Worm (Caenorhabditis elegans) whole organism, early embryonic: ENCODE results near the gene math-20.
"Not testable (repeated sequence)": the region's sequence is repeated elsewhere in the genome, so short reads cannot be mapped to it uniquely, and the experiment has no call there.

Experiments
- B0310.2 ChIP-seq: sonication (generic microtip); optimal IDR thresholded peaks from 2 replicates; lab custom pipeline; 2016; ENCODE audit warnings: mild to moderate bottlenecking, missing genetic modification characterization, missing compliant biosample characterization
- F13C5.2 ChIP-seq: sonication (generic microtip); optimal IDR thresholded peaks from 2 replicates; lab custom pipeline; 2017; ENCODE audit warnings: mild to moderate bottlenecking, missing genetic modification characterization, inconsistent platforms, missing compliant biosample characterization
- aly-1 ChIP-seq: sonication (generic microtip); optimal IDR thresholded peaks from 2 replicates; lab custom pipeline; 2016; ENCODE audit warnings: missing genetic modification characterization, missing compliant biosample characterization
- ama-1 ChIP-seq: fragments of 150-350 bp; optimal IDR thresholded peaks from 2 replicates; lab custom pipeline; 2014
- ceh-13 ChIP-seq: fragments of 200-800 bp; sonication (Bioruptor generic); optimal IDR thresholded peaks from 2 replicates; lab custom pipeline; 2018; ENCODE audit warnings: mild to moderate bottlenecking, missing genetic modification characterization, missing compliant biosample characterization
- ceh-36 ChIP-seq: sonication (generic microtip); optimal IDR thresholded peaks from 2 replicates; lab custom pipeline; 2016; ENCODE audit warnings: missing genetic modification characterization, inconsistent platforms, missing compliant biosample characterization
- ets-7 ChIP-seq: sonication (generic microtip); optimal IDR thresholded peaks from 2 replicates; lab custom pipeline; 2016; ENCODE audit warnings: missing genotype, missing genetic modification characterization, missing compliant biosample characterization
- flt-1 ChIP-seq: fragments of 200-800 bp; sonication (Bioruptor generic); IDR thresholded peaks from 2 replicates; pipeline ENCODE4 v1.3.6; 2022; ENCODE audit warnings: missing genetic modification characterization, missing compliant biosample characterization
- hmbx-1 ChIP-seq: sonication (generic microtip); optimal IDR thresholded peaks from 2 replicates; lab custom pipeline; 2016; ENCODE audit warnings: mild to moderate bottlenecking, missing genetic modification characterization, missing compliant biosample characterization
- hmg-4 ChIP-seq: fragments of 200-800 bp; sonication (Bioruptor generic); optimal IDR thresholded peaks from 2 replicates; lab custom pipeline; 2018; ENCODE audit warnings: mild to moderate bottlenecking, missing genetic modification characterization, missing compliant biosample characterization
- hnd-1 ChIP-seq: sonication (generic microtip); optimal IDR thresholded peaks from 2 replicates; lab custom pipeline; 2016; ENCODE audit warnings: missing genetic modification characterization, missing compliant biosample characterization
- pes-1 ChIP-seq: fragments of 200-800 bp; sonication (Bioruptor generic); IDR thresholded peaks from 2 replicates; pipeline ENCODE4 v1.3.6; 2022; ENCODE audit warnings: missing genetic modification reagents, missing genetic modification characterization, missing compliant biosample characterization
- scrt-1 ChIP-seq: fragments of 200-800 bp; sonication (Bioruptor generic); IDR thresholded peaks from 2 replicates; pipeline ENCODE4 v1.3.6; 2022; ENCODE audit warnings: missing genetic modification characterization, missing compliant biosample characterization
- sea-1 ChIP-seq: fragments of 200-800 bp; sonication (Bioruptor generic); conservative IDR thresholded peaks from 2 replicates; pipeline ENCODE4 v1.3.6; 2022; ENCODE audit warnings: missing genetic modification characterization, missing compliant biosample characterization
- tbx-11 ChIP-seq: fragments of 200-800 bp; sonication (Bioruptor generic); IDR thresholded peaks from 2 replicates; pipeline ENCODE4 v1.3.6; 2022; ENCODE audit warnings: missing genetic modification characterization, missing compliant biosample characterization
- tbx-37 ChIP-seq: fragments of 200-800 bp; sonication (Bioruptor generic); conservative IDR thresholded peaks from 2 replicates; pipeline ENCODE4 v1.3.6; 2022; ENCODE audit warnings: missing genetic modification reagents, missing genetic modification characterization, missing compliant biosample characterization
- tra-4 ChIP-seq: sonication (generic microtip); optimal IDR thresholded peaks from 2 replicates; lab custom pipeline; 2017; ENCODE audit warnings: missing genetic modification characterization, missing compliant biosample characterization

Gene math-20

ce11 chrII:2028712-2029111 is 32.4 kb downstream of the math-20 start, which contains the start of gene bath-1:
bath-1 (minus strand) TSS chrII:2028812.
- TF ChIP-seq sea-1 (GFP tag; lab: Robert Waterston, UW) (no peak), pes-1 (GFP tag; lab: Robert Waterston, UW) (no peak), B0310.2 (tag; lab: Kevin White, UChicago) (no peak), ceh-36 (tag; lab: Kevin White, UChicago) (no peak), hmbx-1 (tag; lab: Kevin White, UChicago) (no peak), F13C5.2 (no peak)

- no peak for TF ChIP-seq sea-1 (GFP tag; lab: Robert Waterston, UW)
- no peak for TF ChIP-seq pes-1 (GFP tag; lab: Robert Waterston, UW)
- TF ChIP-seq ama-1, result no peak
- no peak for TF ChIP-seq ceh-13 (GFP tag; lab: Kevin White, UChicago)
- no peak for TF ChIP-seq hnd-1 (tag; lab: Kevin White, UChicago)
- no peak for TF ChIP-seq tbx-37 (GFP tag; lab: Robert Waterston, UW)
- no peak for TF ChIP-seq hmg-4 (GFP tag; lab: Kevin White, UChicago)
- no peak for TF ChIP-seq tra-4 (tag; lab: Kevin White, UChicago)
- no peak for TF ChIP-seq hmbx-1 (tag; lab: Kevin White, UChicago)
- TF ChIP-seq B0310.2 (tag; lab: Kevin White, UChicago), result no peak
- TF ChIP-seq ceh-36 (tag; lab: Kevin White, UChicago), result no peak
- no peak for TF ChIP-seq aly-1 (tag; lab: Kevin White, UChicago)
- no peak for TF ChIP-seq flt-1 (GFP tag; lab: Robert Waterston, UW)
- no peak for TF ChIP-seq scrt-1 (GFP tag; lab: Robert Waterston, UW)
- TF ChIP-seq ets-7 (tag; lab: Kevin White, UChicago), result no peak
These were observed 34.0 kb downstream of the math-20 start, which contains the start of gene bath-3 for ce11 chrII:2030367-2030766. bath-3 (minus strand) TSS chrII:2030467.

DNA sequence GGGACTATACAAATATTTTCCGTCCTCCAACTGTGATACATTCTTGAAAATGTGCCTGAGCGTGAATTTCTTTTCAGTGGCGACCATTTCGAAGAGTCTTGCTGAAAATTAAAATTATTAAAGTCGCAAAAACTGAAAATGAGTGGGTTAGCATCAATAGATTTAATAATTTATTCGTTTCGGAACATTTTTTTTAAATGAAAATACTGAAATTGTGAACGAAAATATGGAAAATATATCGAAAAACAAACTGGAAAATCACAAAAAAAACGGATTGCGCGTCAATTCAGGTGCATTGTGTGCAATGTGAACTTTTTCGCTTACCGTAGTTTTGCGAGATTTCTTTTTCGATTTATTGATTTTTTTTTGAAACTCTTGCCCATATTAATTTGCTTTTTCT is 35.5 kb downstream of the math-20 start, which contains the start of gene bath-5:
Gene bath-5 (minus strand): TSS at position 101 of the 400 bp plus-strand sequence.
- no peak for TF ChIP-seq ceh-13 (GFP tag; lab: Kevin White, UChicago)
- no peak for TF ChIP-seq pes-1 (GFP tag; lab: Robert Waterston, UW)
- TF ChIP-seq scrt-1 (GFP tag; lab: Robert Waterston, UW), result no peak
- TF ChIP-seq F13C5.2, result no peak
- TF ChIP-seq hmbx-1 (tag; lab: Kevin White, UChicago), result no peak
- no peak for TF ChIP-seq ets-7 (tag; lab: Kevin White, UChicago)
- no peak for TF ChIP-seq B0310.2 (tag; lab: Kevin White, UChicago)
- no peak for TF ChIP-seq tbx-37 (GFP tag; lab: Robert Waterston, UW)
- TF ChIP-seq ama-1, result no peak
- no peak for TF ChIP-seq tra-4 (tag; lab: Kevin White, UChicago)
- TF ChIP-seq ceh-36 (tag; lab: Kevin White, UChicago), result no peak
- TF ChIP-seq hnd-1 (tag; lab: Kevin White, UChicago), result no peak
- no peak for TF ChIP-seq tbx-11
- no peak for TF ChIP-seq aly-1 (tag; lab: Kevin White, UChicago)
- no peak for TF ChIP-seq sea-1 (GFP tag; lab: Robert Waterston, UW)

DNA sequence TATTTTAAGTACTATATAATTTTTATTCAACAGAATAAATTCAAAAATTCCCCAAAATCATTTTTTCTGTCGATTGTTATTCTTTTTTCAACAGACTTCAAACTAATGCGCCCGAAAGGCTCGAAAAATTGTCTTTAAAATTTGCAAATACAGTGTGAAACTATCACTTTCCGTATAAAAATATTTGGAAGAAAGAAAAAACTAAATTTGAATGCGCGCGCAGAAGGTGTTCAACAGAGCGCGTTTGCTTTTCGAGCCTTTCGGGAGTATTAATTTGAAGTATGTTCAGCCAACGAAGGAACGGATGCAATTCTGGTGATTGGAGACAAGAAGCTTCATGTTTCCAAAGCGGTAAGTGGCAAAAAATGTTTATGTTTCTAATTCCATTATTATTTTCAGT is 35.9 kb downstream of the math-20 start, which contains the start of gene btb-4:
Gene btb-4 (plus strand): TSS at position 35 of the 400 bp plus-strand sequence.
- not testable (repeated sequence) for TF ChIP-seq hmbx-1 (tag; lab: Kevin White, UChicago); tbx-11; ceh-13 (GFP tag; lab: Kevin White, UChicago)

DNA sequence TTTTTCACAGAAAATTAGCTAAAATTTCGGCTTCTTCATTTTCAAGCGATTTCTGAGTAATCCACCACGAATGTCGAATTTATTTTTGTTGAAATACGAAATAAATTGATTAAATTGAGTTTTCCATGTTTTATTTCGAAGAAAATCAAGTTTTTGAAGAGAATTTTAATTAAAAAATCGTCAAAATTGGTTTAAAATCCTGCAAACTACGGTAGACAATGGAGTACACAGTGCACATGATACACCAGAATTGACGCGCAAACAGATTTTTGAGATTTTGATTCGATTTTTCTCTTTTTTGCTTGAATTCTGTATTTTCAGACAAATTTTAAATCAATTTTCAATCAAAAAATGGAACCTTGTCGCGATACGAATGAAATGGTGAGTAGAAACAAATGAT is 36.9 kb downstream of the math-20 start, which contains the start of gene F59H6.14:
Gene F59H6.14 (plus strand): TSS at position 301 of the 400 bp plus-strand sequence.
- no peak for TF ChIP-seq ceh-13 (GFP tag; lab: Kevin White, UChicago)

ce11 chrII:2039288-2039687 is 43.0 kb downstream of the math-20 start, which contains the start of gene bath-19:
bath-19 (minus strand) TSS chrII:2039388.
- TF ChIP-seq pes-1 (GFP tag; lab: Robert Waterston, UW), result no peak
- TF ChIP-seq hmg-4 (GFP tag; lab: Kevin White, UChicago), result no peak
- TF ChIP-seq sea-1 (GFP tag; lab: Robert Waterston, UW), result no peak
- TF ChIP-seq ceh-36 (tag; lab: Kevin White, UChicago), result no peak
- TF ChIP-seq hnd-1 (tag; lab: Kevin White, UChicago), result no peak
- TF ChIP-seq ets-7 (tag; lab: Kevin White, UChicago), result no peak
- no peak for TF ChIP-seq ama-1
- no peak for TF ChIP-seq tbx-11
- TF ChIP-seq scrt-1 (GFP tag; lab: Robert Waterston, UW), result no peak
- no peak for TF ChIP-seq aly-1 (tag; lab: Kevin White, UChicago)
- TF ChIP-seq flt-1 (GFP tag; lab: Robert Waterston, UW), result no peak
- TF ChIP-seq B0310.2 (tag; lab: Kevin White, UChicago), result no peak
- no peak for TF ChIP-seq ceh-13 (GFP tag; lab: Kevin White, UChicago)
- no peak for TF ChIP-seq F13C5.2
- TF ChIP-seq tra-4 (tag; lab: Kevin White, UChicago), result no peak
- TF ChIP-seq tbx-37 (GFP tag; lab: Robert Waterston, UW), result no peak
- no peak for TF ChIP-seq hmbx-1 (tag; lab: Kevin White, UChicago)

ce11 chrII:2042447-2042846 is 46.1 kb downstream of the math-20 start, which contains the start of gene bath-20:
bath-20 (minus strand) TSS chrII:2042547.
- TF ChIP-seq ets-7 (tag; lab: Kevin White, UChicago) (no peak), hmg-4 (GFP tag; lab: Kevin White, UChicago) (no peak), ama-1 (no peak), sea-1 (GFP tag; lab: Robert Waterston, UW) (no peak), hnd-1 (tag; lab: Kevin White, UChicago) (no peak), tbx-37 (GFP tag; lab: Robert Waterston, UW) (no peak), hmbx-1 (tag; lab: Kevin White, UChicago) (no peak), ceh-36 (tag; lab: Kevin White, UChicago) (no peak), ceh-13 (GFP tag; lab: Kevin White, UChicago) (no peak), scrt-1 (GFP tag; lab: Robert Waterston, UW) (no peak), pes-1 (GFP tag; lab: Robert Waterston, UW) (no peak)
